Worm (Caenorhabditis elegans): ENCODE results near the gene rsp-6.

- TF ChIP-seq pes-1 (GFP tag; IDR thresholded peaks at IDR 0.05), result no peak
- no peak for TF ChIP-seq ama-1 (optimal IDR thresholded peaks at IDR 0.05)
- no peak for TF ChIP-seq B0310.2 (tag; optimal IDR thresholded peaks at IDR 0.05)
- no peak for TF ChIP-seq flt-1 (GFP tag; IDR thresholded peaks at IDR 0.05)
- no peak for TF ChIP-seq ets-7 (tag; optimal IDR thresholded peaks at IDR 0.05)
- no peak for TF ChIP-seq tbx-11 (GFP tag; IDR thresholded peaks at IDR 0.05)
- no peak for TF ChIP-seq ceh-36 (tag; optimal IDR thresholded peaks at IDR 0.05)
These were observed 15.3 kb downstream of the rsp-6 start, which contains the start of gene swd-2.1 for ce11 chrIV:7775725-7776124.
